Fruit fly (Drosophila melanogaster) whole organism, embryonic: ENCODE data around the gene Ced-12.

Source experiments
- Abd-B ChIP-seq: fragments of 200-800 bp; sonication (Bioruptor generic); optimal IDR thresholded peaks from 2 replicates; lab custom pipeline; 2018; ENCODE audit warnings: missing biosample characterization, mild to moderate bottlenecking, missing genetic modification characterization, moderate library complexity
- Ada2b ChIP-seq: fragments of 200-800 bp; sonication (Bioruptor generic); IDR thresholded peaks from 2 replicates; pipeline ENCODE4 v1.3.6; 2022; ENCODE audit warnings: missing biosample characterization, missing genetic modification characterization
- Asciz ChIP-seq: fragments of 200-800 bp; sonication (Bioruptor generic); optimal IDR thresholded peaks from 2 replicates; lab custom pipeline; 2017; ENCODE audit warnings: missing biosample characterization, mild to moderate bottlenecking, missing genetic modification characterization, missing genetic modification reagents
- B-H1 ChIP-seq: fragments of 200-800 bp; sonication (Bioruptor generic); IDR thresholded peaks from 3 replicates; pipeline ENCODE4 v1.3.6; 2022; ENCODE audit warnings: missing biosample characterization, missing genetic modification characterization
- B-H2 ChIP-seq: fragments of 200-800 bp; sonication (Bioruptor generic); optimal IDR thresholded peaks from 2 replicates; lab custom pipeline; 2018; ENCODE audit warnings: missing biosample characterization, mild to moderate bottlenecking, missing genetic modification characterization
- CG1024 ChIP-seq: fragments of 200-800 bp; sonication (Bioruptor generic); IDR thresholded peaks from 2 replicates; pipeline ENCODE4 v1.3.6; 2022; ENCODE audit warnings: missing biosample characterization, missing genetic modification characterization
- CG10321 ChIP-seq: fragments of 200-800 bp; sonication (Bioruptor generic); IDR thresholded peaks from 2 replicates; pipeline ENCODE4 v1.3.6; 2022; ENCODE audit warnings: missing biosample characterization, missing genetic modification characterization
- CG10959 ChIP-seq: fragments of 200-800 bp; sonication (Bioruptor generic); IDR thresholded peaks from 2 replicates; pipeline ENCODE4 v1.3.6; 2022; ENCODE audit warnings: missing biosample characterization, missing genetic modification characterization
- CG14965 ChIP-seq: fragments of 200-800 bp; sonication (Bioruptor generic); optimal IDR thresholded peaks from 2 replicates; lab custom pipeline; 2016; ENCODE audit warnings: missing biosample characterization, missing genetic modification characterization, borderline replicate concordance
- CG1529 ChIP-seq: fragments of 200-800 bp; sonication (Bioruptor generic); optimal IDR thresholded peaks from 3 replicates; lab custom pipeline; 2018; ENCODE audit warnings: missing biosample characterization, missing genetic modification characterization
- CG15479 ChIP-seq: fragments of 200-800 bp; sonication (Bioruptor generic); optimal IDR thresholded peaks from 3 replicates; lab custom pipeline; 2019; ENCODE audit warnings: missing biosample characterization, mild to moderate bottlenecking, missing genetic modification characterization, moderate library complexity
- CG17359 ChIP-seq: fragments of 200-800 bp; sonication (Bioruptor generic); optimal IDR thresholded peaks from 3 replicates; lab custom pipeline; 2018; ENCODE audit warnings: missing biosample characterization, mild to moderate bottlenecking, missing genetic modification characterization, moderate library complexity
- CG1832 ChIP-seq: fragments of 200-800 bp; sonication (Bioruptor generic); optimal IDR thresholded peaks from 2 replicates; lab custom pipeline; 2017; ENCODE audit warnings: missing biosample characterization, mild to moderate bottlenecking, missing genetic modification characterization, inconsistent platforms
- CG18476 ChIP-seq: fragments of 200-800 bp; sonication (Bioruptor generic); optimal IDR thresholded peaks from 2 replicates; lab custom pipeline; 2016; ENCODE audit warnings: missing biosample characterization, mild to moderate bottlenecking, missing genetic modification characterization
- CG18599 ChIP-seq: fragments of 200-800 bp; sonication (Bioruptor generic); optimal IDR thresholded peaks from 3 replicates; lab custom pipeline; 2017; ENCODE audit warnings: missing biosample characterization, missing genetic modification characterization, mild to moderate bottlenecking, moderate library complexity, missing genetic modification reagents
- CG2678 ChIP-seq: fragments of 200-800 bp; sonication (Bioruptor generic); optimal IDR thresholded peaks from 3 replicates; lab custom pipeline; 2019; ENCODE audit warnings: missing biosample characterization, mild to moderate bottlenecking, missing genetic modification characterization, moderate library complexity
- CG31224 ChIP-seq: fragments of 200-800 bp; sonication (Bioruptor generic); IDR thresholded peaks from 2 replicates; pipeline ENCODE4 v1.3.6; 2022; ENCODE audit warnings: missing biosample characterization, missing genetic modification characterization
- CG31388 ChIP-seq: fragments of 200-800 bp; sonication (Bioruptor generic); optimal IDR thresholded peaks from 2 replicates; lab custom pipeline; 2016; ENCODE audit warnings: missing biosample characterization, missing genetic modification characterization
- CG3281 ChIP-seq: fragments of 200-800 bp; sonication (Bioruptor generic); optimal IDR thresholded peaks from 3 replicates; lab custom pipeline; 2017; ENCODE audit warnings: missing biosample characterization, mild to moderate bottlenecking, missing genetic modification characterization
- CG43689 ChIP-seq: fragments of 200-800 bp; sonication (Bioruptor generic); IDR thresholded peaks from 2 replicates; pipeline ENCODE4 v1.3.6; 2022; ENCODE audit warnings: missing biosample characterization, missing genetic modification characterization
- CG5180 ChIP-seq: fragments of 200-800 bp; sonication (Bioruptor generic); optimal IDR thresholded peaks from 3 replicates; lab custom pipeline; 2017; ENCODE audit warnings: missing biosample characterization, missing genetic modification characterization, mild to moderate bottlenecking, moderate library complexity, missing genetic modification reagents
- CG6689 ChIP-seq: fragments of 200-800 bp; sonication (Bioruptor generic); IDR thresholded peaks from 2 replicates; pipeline ENCODE4 v1.3.6; 2022; ENCODE audit warnings: missing biosample characterization, missing genetic modification characterization
- CG7987 ChIP-seq: fragments of 200-800 bp; sonication (Bioruptor generic); optimal IDR thresholded peaks from 2 replicates; lab custom pipeline; 2018; ENCODE audit warnings: missing biosample characterization, mild to moderate bottlenecking, missing genetic modification characterization, moderate library complexity
- CG8290 ChIP-seq, 3 experiments: fragments of 200-800 bp; sonication (Bioruptor generic); optimal IDR thresholded peaks; 2 replicates each; lab custom pipeline; 2016 to 2019; ENCODE audit warnings: missing biosample characterization in 3 of 3, missing genetic modification characterization in 3 of 3, mild to moderate bottlenecking in 2 of 3, moderate library complexity in 1 of 3
- Dfd ChIP-seq, 2 experiments: fragments of >200 bp; optimal IDR thresholded peaks; 2 replicates each; lab custom pipeline; 2017; ENCODE audit warnings: missing biosample characterization in 2 of 2, missing genetic modification characterization in 2 of 2
- Drgx ChIP-seq: fragments of 200-800 bp; sonication (Bioruptor generic); IDR thresholded peaks from 2 replicates; pipeline ENCODE4 v1.3.6; 2022; ENCODE audit warnings: missing biosample characterization, missing genetic modification characterization
- ERR ChIP-seq: fragments of 200-800 bp; sonication (Bioruptor generic); optimal IDR thresholded peaks from 2 replicates; lab custom pipeline; 2016; ENCODE audit warnings: missing biosample characterization, missing genetic modification characterization
- Eip74EF ChIP-seq, 2 experiments: fragments of 200-800 bp in 1 of 2; fragments of >200 bp in 1 of 2; sonication (Bioruptor generic) in 1 of 2; optimal IDR thresholded peaks; 2 replicates each; lab custom pipeline; 2017 to 2019; ENCODE audit warnings: missing biosample characterization in 2 of 2, missing genetic modification characterization in 2 of 2, mild to moderate bottlenecking in 1 of 2, moderate library complexity in 1 of 2
- H15 ChIP-seq: fragments of 200-800 bp; sonication (Bioruptor generic); IDR thresholded peaks from 3 replicates; pipeline ENCODE4 v1.3.6; 2022; ENCODE audit warnings: missing biosample characterization, missing genetic modification characterization
- NK7.1 ChIP-seq: fragments of 200-800 bp; sonication (Bioruptor generic); optimal IDR thresholded peaks from 3 replicates; lab custom pipeline; 2016; ENCODE audit warnings: missing biosample characterization, missing genetic modification characterization
- Nf-YA ChIP-seq: fragments of 200-800 bp; sonication (Bioruptor generic); IDR thresholded peaks from 2 replicates; pipeline ENCODE4 v1.3.6; 2022; ENCODE audit warnings: missing biosample characterization, missing genetic modification characterization
- Ptx1 ChIP-seq: fragments of 200-800 bp; sonication (Bioruptor generic); IDR thresholded peaks from 2 replicates; pipeline ENCODE4 v1.3.6; 2022; ENCODE audit warnings: missing biosample characterization, missing genetic modification characterization
- Sox100B ChIP-seq: fragments of 200-800 bp; sonication (Bioruptor generic); optimal IDR thresholded peaks from 3 replicates; lab custom pipeline; 2018; ENCODE audit warnings: missing biosample characterization, mild to moderate bottlenecking, missing genetic modification characterization
- az2 ChIP-seq: fragments of 200-800 bp; sonication (Bioruptor generic); optimal IDR thresholded peaks from 3 replicates; lab custom pipeline; 2016; ENCODE audit warnings: missing biosample characterization, missing genetic modification characterization
- bowl ChIP-seq: fragments of 200-800 bp; sonication (Bioruptor generic); IDR thresholded peaks from 2 replicates; pipeline ENCODE4 v1.3.6; 2022; ENCODE audit warnings: missing biosample characterization, missing genetic modification characterization
- chm ChIP-seq: fragments of 200-800 bp; sonication (Bioruptor generic); IDR thresholded peaks from 2 replicates; pipeline ENCODE4 v1.3.6; 2022; ENCODE audit warnings: missing biosample characterization, missing genetic modification characterization
- ems ChIP-seq: fragments of 200-800 bp; sonication (Bioruptor generic); optimal IDR thresholded peaks from 3 replicates; lab custom pipeline; 2016; ENCODE audit warnings: missing biosample characterization, missing genetic modification characterization
- gcm2 ChIP-seq: fragments of 200-800 bp; sonication (Bioruptor generic); optimal IDR thresholded peaks from 2 replicates; lab custom pipeline; 2016; ENCODE audit warnings: missing biosample characterization, missing genetic modification characterization
- gsb ChIP-seq: fragments of 200-800 bp; sonication (Bioruptor generic); IDR thresholded peaks from 2 replicates; pipeline ENCODE4 v1.3.6; 2022; ENCODE audit warnings: missing biosample characterization, missing genetic modification characterization
- lbe ChIP-seq: fragments of 200-800 bp; sonication (Bioruptor generic); optimal IDR thresholded peaks from 2 replicates; lab custom pipeline; 2016; ENCODE audit warnings: missing biosample characterization, mild to moderate bottlenecking, missing genetic modification characterization
- otp ChIP-seq: fragments of 200-800 bp; sonication (Bioruptor generic); IDR thresholded peaks from 3 replicates; pipeline ENCODE4, ENCODE4 v1.3.6; 2022; ENCODE audit warnings: missing biosample characterization, missing genetic modification characterization
- pho ChIP-seq: fragments of 200-800 bp; sonication (Bioruptor generic); optimal IDR thresholded peaks from 2 replicates; lab custom pipeline; 2016; ENCODE audit warnings: missing biosample characterization, missing genetic modification characterization
- run ChIP-seq: fragments of 200-800 bp; sonication (Bioruptor generic); optimal IDR thresholded peaks from 3 replicates; lab custom pipeline; 2018; ENCODE audit warnings: missing biosample characterization, mild to moderate bottlenecking, missing genetic modification characterization
- sens-2 ChIP-seq: fragments of 200-800 bp; sonication (Bioruptor generic); IDR thresholded peaks from 2 replicates; pipeline ENCODE4 v1.3.6; 2022; ENCODE audit warnings: missing biosample characterization, missing genetic modification characterization
- sqz ChIP-seq: fragments of 200-800 bp; sonication (Bioruptor generic); optimal IDR thresholded peaks from 3 replicates; lab custom pipeline; 2018; ENCODE audit warnings: missing biosample characterization, mild to moderate bottlenecking, missing genetic modification characterization
- twi ChIP-seq: fragments of 200-800 bp; optimal IDR thresholded peaks from 2 replicates; lab custom pipeline; 2019; ENCODE audit warnings: missing biosample characterization, mild to moderate bottlenecking, missing genetic modification characterization, moderate library complexity
- unc-4 ChIP-seq: fragments of 200-800 bp; sonication (Bioruptor generic); IDR thresholded peaks from 2 replicates; pipeline ENCODE4 v1.3.6; 2022; ENCODE audit warnings: missing biosample characterization, missing genetic modification characterization; ENCODE audit not compliant: partially characterized antibody

Ced-12 gene

dm6 chr2L:12103231-12104210 is 5.9 kb downstream of the Ced-12 start, which contains the start of the genes Patsas and ThrRS (continued):
- peak; percentile 91 for TF ChIP-seq CG2678 (tag; lab: Kevin White, UChicago)
- TF ChIP-seq B-H1 (GFP tag; lab: Robert Waterston, UW): peak; percentile 71
- TF ChIP-seq B-H2 (GFP tag; lab: Kevin White, UChicago): peak; percentile 81
- TF ChIP-seq Abd-B (GFP tag; lab: Kevin White, UChicago): peak; percentile 96
- TF ChIP-seq CG1529: peak; percentile 42
- peak; percentile 18 for TF ChIP-seq run (tag; lab: Kevin White, UChicago)
- peak; percentile 59; the same call in 1 of the 2 replicates for TF ChIP-seq bowl (GFP tag; lab: Robert Waterston, UW)
- peak; percentile 62 for TF ChIP-seq pho (GFP tag; lab: Kevin White, UChicago)
- TF ChIP-seq Drgx (GFP tag; lab: Robert Waterston, UW): peak; percentile 83
- TF ChIP-seq lbe (GFP tag; lab: Kevin White, UChicago): peak; percentile 49
- peak; percentile 72 for TF ChIP-seq Asciz (GFP tag; lab: Kevin White, UChicago)
- peak; percentile 78 for TF ChIP-seq CG8290 (GFP tag; optimal IDR thresholded peaks at IDR 0.05; lab: Kevin White, UChicago)
- TF ChIP-seq CG8290 (tag; optimal IDR thresholded peaks at IDR 0.05; lab: Kevin White, UChicago): no peak
- TF ChIP-seq CG18599 (GFP tag; lab: Kevin White, UChicago): peak; percentile 91
- TF ChIP-seq Eip74EF (GFP tag; optimal IDR thresholded peaks at IDR 0.05; lab: Kevin White, UChicago): no peak
- peak; percentile 57 for TF ChIP-seq CG10959
- no peak for TF ChIP-seq CG10321 (GFP tag; lab: Robert Waterston, UW)
- peak; percentile 23; the same call in 1 of the 2 replicates for TF ChIP-seq sens-2
- peak; percentile 69 for TF ChIP-seq CG31388 (GFP tag; lab: Kevin White, UChicago)
- peak; percentile 20 for TF ChIP-seq CG7987
- peak; percentile 35 for TF ChIP-seq ERR
- peak; percentile 48 for TF ChIP-seq NK7.1 (GFP tag; lab: Kevin White, UChicago)
- TF ChIP-seq ems (GFP tag; lab: Kevin White, UChicago): peak; percentile 74
- peak; percentile 100 for TF ChIP-seq CG18476 (GFP tag; lab: Kevin White, UChicago)
- 0 out of 2 replicates have a peak, but pooled peaks have one; percentile 38 for TF ChIP-seq CG1024 (GFP tag; lab: Robert Waterston, UW)
- TF ChIP-seq chm (GFP tag; lab: Robert Waterston, UW): peak; percentile 57; the same call in 1 of the 2 replicates
- TF ChIP-seq az2 (GFP tag; lab: Kevin White, UChicago): peak; percentile 87
- peak; percentile 69 for TF ChIP-seq gsb
- peak; percentile 65 for TF ChIP-seq sqz (GFP tag; lab: Kevin White, UChicago)
- TF ChIP-seq CG43689 (GFP tag; lab: Robert Waterston, UW): peak; percentile 68
- TF ChIP-seq unc-4: no peak
- TF ChIP-seq otp (GFP tag; lab: Robert Waterston, UW): peak; percentile 71; the same call in 2 of the 3 replicates
- peak; percentile 67 for TF ChIP-seq CG31224 (GFP tag; lab: Robert Waterston, UW)
- TF ChIP-seq CG14965 (GFP tag; lab: Kevin White, UChicago): no peak
- TF ChIP-seq CG6689 (GFP tag; lab: Robert Waterston, UW): peak; percentile 89
- peak; percentile 79 for TF ChIP-seq twi (tag; lab: Kevin White, UChicago)
- peak; percentile 64 for TF ChIP-seq Nf-YA
- TF ChIP-seq CG5180 (GFP tag; lab: Kevin White, UChicago): no peak
- peak; percentile 83 for TF ChIP-seq Ada2b (GFP tag; lab: Robert Waterston, UW)
- peak in 1 of 2 experiments; percentile 39 for TF ChIP-seq Dfd (GFP tag; optimal IDR thresholded peaks at IDR 0.05; lab: Kevin White, UChicago)
- peak; percentile 6 for TF ChIP-seq gcm2 (GFP tag; lab: Kevin White, UChicago)
- no peak for TF ChIP-seq Sox100B (GFP tag; lab: Kevin White, UChicago)
- TF ChIP-seq H15 (GFP tag; lab: Robert Waterston, UW): peak; percentile 76; the same call in 2 of the 3 replicates
- peak; percentile 86 for TF ChIP-seq CG17359 (tag; lab: Kevin White, UChicago)
- TF ChIP-seq CG3281 (GFP tag; lab: Kevin White, UChicago): peak; percentile 84
- peak; percentile 90 for TF ChIP-seq Ptx1
- TF ChIP-seq CG15479: no peak
- no peak for TF ChIP-seq CG1832 (GFP tag; lab: Kevin White, UChicago)
